Fruit fly (Drosophila melanogaster) ovary, adult (tissue): ENCODE data around the gene CG10864.

ENCODE experiments used
- CG17801 ChIP-seq: fragments of 200-800 bp; optimal IDR thresholded peaks from 2 replicates; lab custom pipeline; 2019; ENCODE audit warnings: missing biosample characterization, mild to moderate bottlenecking, missing genetic modification characterization, moderate library complexity; ENCODE audit not compliant: partially characterized antibody

CG10864 gene

dm6 chr3R:18432905-18433304, 21.5 kb upstream of the CG10864 start:
- no peak for TF ChIP-seq CG17801 (GFP tag; lab: Kevin White, UChicago)

dm6 chr3R:18423352-18423751, 11.9 kb upstream of the CG10864 start:
- TF ChIP-seq CG17801 (GFP tag; lab: Kevin White, UChicago) = no peak

- no peak for TF ChIP-seq CG17801 (GFP tag; lab: Kevin White, UChicago)
These were observed 11.0 kb upstream of the CG10864 start for dm6 chr3R:18422446-18422845.

dm6 chr3R:18412279-18413214, 1.1 kb upstream of the CG10864 start, which contains the start of gene CG31122:
Gene CG31122, minus strand, starts transcription at chr3R:18412874.
- no peak for TF ChIP-seq CG17801 (GFP tag; lab: Kevin White, UChicago)

DNA sequence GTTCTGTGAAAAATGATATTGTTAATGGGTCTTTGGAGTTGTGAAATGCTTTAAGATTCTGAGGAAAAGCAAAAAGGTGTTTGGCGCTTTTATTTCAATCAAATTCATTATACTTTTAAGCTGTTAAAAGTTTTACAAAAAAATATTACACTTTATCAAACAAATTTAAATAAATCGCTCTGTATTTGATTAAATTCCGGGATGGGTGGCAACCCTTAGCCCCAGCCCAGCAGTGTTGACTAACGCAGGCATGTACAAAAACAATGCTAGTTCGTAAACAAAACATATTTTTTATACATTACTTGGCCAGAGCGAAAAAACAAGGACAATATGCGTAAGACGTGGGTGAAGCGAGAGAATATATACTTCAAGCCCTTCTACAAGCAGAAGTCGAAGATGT, 6.7 kb downstream of the CG10864 start, which contains the start of gene CG7685:
CG7685 (plus strand) TSS at position 228 of the 400 bp plus-strand sequence.
- peak; percentile 70 for TF ChIP-seq CG17801 (GFP tag; lab: Kevin White, UChicago)

- peak; percentile 98 for TF ChIP-seq CG17801 (GFP tag; lab: Kevin White, UChicago)
These were observed 8.6 kb downstream of the CG10864 start, which contains the start of the genes Wdr37 and koko for dm6 chr3R:18402549-18403429. Gene Wdr37, minus strand, starts transcription at chr3R:18402716. Gene koko, plus strand, starts transcription at chr3R:18403026.

DNA sequence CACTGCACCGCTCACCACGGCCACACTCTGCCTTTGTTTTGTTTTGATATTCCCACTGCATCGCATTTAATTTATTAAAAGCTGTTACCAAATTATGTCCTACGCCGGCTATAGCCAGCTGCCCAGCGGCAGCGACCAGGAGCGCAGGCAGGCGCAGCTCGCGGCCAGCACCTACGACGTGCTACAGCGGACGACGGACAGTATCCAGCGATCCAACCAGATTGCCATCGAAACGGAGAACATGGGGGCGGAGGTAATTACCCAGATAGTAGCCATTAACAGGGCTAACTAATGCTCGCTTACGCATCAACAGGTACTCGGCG, 11.8 kb downstream of the CG10864 start:
- no peak for TF ChIP-seq CG17801 (GFP tag; lab: Kevin White, UChicago)

DNA sequence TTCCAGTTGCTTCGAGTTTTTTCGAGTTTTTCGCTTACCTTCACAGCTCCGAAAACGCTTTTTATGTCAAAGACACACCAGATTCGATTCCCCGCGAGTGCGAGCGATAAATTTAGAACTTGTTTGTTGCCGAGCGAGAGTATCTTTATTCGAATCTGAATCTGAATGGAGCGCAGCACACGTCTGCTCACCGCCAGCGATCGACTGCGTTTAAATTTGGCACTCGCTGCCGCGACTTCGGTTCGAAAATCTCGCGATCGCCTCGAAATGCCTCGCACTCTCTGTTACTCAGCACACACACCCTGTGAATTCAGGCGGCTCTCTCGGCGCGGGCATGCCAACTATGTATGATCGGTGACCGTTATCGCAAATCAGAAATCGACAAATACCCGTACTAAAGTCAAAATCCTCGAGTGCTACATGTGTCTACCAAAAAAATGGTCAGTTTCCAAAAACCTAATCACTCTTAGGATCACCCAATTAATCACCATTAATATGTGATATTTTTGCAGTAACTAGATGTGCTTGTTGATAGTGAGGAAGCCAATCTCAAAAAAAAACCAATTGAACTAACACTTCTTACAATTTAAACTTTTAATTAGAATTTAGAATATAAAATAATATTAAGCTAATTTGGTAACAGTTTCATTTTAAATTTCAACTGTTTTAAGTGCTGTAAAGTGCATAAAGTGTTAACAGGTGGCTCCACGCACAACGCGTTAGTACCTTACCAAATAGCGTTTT, 12.3 kb downstream of the CG10864 start, which contains the start of gene Vha100-2:
Vha100-2 (minus strand) TSS at position 216 of the 744 bp plus-strand sequence.
- peak; percentile 53 for TF ChIP-seq CG17801 (GFP tag; lab: Kevin White, UChicago)

DNA sequence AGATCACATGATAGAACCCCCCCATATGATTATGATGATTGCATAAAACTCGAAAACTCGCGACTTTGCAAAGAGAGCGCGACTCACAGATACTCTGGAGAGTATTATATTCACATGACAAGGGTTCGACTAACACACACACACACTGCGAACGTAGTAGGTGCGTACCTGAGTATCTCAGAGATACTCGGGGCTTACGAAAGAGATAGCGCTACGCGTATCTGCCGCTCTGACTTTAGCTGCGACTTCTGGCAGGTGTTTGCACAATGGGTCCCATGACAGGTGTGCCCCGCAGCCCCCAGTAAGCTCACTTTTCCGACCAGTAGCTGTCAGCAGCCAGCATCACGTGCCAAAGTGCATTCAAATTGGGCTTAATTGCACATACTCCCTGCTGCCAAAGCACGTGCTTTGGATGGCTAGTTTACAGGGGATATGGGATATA, 12.9 kb downstream of the CG10864 start:
- no peak for TF ChIP-seq CG17801 (GFP tag; lab: Kevin White, UChicago)

- no peak for TF ChIP-seq CG17801 (GFP tag; lab: Kevin White, UChicago)
These were observed 13.5 kb downstream of the CG10864 start for dm6 chr3R:18397834-18398378.

- TF ChIP-seq CG17801 (GFP tag; lab: Kevin White, UChicago) = peak; percentile 96
These were observed 14.4 kb downstream of the CG10864 start, which contains the start of gene Vti1b for dm6 chr3R:18396801-18397604. Gene Vti1b, plus strand, starts transcription at chr3R:18396995.

- no peak for TF ChIP-seq CG17801 (GFP tag; lab: Kevin White, UChicago)
These were observed 15.7 kb downstream of the CG10864 start for dm6 chr3R:18395694-18396093.

DNA sequence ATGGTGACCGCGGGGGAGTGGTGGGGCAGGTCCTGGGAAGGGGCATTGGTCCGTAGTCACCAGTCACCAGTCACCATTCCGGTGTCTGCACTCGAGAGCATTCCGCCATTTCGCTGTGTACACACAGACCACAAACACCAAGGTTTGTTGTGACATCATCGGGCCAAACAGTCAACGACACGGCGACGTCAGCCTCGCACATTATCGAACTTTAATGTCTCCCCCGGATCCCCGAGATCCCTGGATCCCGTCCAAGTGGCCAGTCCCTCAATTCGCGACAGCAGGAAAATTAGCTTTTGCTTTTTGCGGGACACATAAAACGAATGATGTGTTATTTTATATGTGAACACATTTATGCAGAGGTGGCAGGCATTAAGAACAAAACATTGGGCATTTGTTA, 16.6 kb downstream of the CG10864 start:
- no peak for TF ChIP-seq CG17801 (GFP tag; lab: Kevin White, UChicago)
